Worm (Caenorhabditis elegans) whole organism, L2 larva: Measurements from ENCODE around the gene ugt-5.

Experiments used
- C34F6.9 ChIP-seq: fragments of 150-350 bp; optimal IDR thresholded peaks from 2 replicates; lab custom pipeline; 2014; ENCODE audit warnings: missing biosample characterization, missing genetic modification characterization
- R02D3.7 ChIP-seq: fragments of 150-350 bp; optimal IDR thresholded peaks from 2 replicates; lab custom pipeline; 2014; ENCODE audit warnings: missing biosample characterization, missing genetic modification characterization
- Y55F3AM.14 ChIP-seq: fragments of 200-800 bp; sonication (Bioruptor generic); optimal IDR thresholded peaks from 2 replicates; lab custom pipeline; 2018; ENCODE audit warnings: mild to moderate bottlenecking, missing genetic modification characterization, missing compliant biosample characterization
- ZK546.5 ChIP-seq: sonication (generic microtip); optimal IDR thresholded peaks from 2 replicates; lab custom pipeline; 2017; ENCODE audit warnings: missing biosample characterization, missing genetic modification characterization
- ama-1 ChIP-seq: fragments of 150-350 bp; optimal IDR thresholded peaks from 2 replicates; lab custom pipeline; 2018; ENCODE audit warnings: inconsistent platforms
- blmp-1 ChIP-seq: sonication (generic microtip); optimal IDR thresholded peaks from 2 replicates; lab custom pipeline; 2017; ENCODE audit warnings: missing genetic modification characterization, mild to moderate bottlenecking, missing compliant biosample characterization, antibody characterized with exemption, moderate library complexity; ENCODE audit not compliant: insufficient read depth
- ceh-16 ChIP-seq: fragments of 150-350 bp; optimal IDR thresholded peaks from 2 replicates; lab custom pipeline; 2014; ENCODE audit warnings: missing biosample characterization, missing genetic modification characterization
- dmd-4 ChIP-seq: sonication (generic microtip); optimal IDR thresholded peaks from 2 replicates; lab custom pipeline; 2017; ENCODE audit warnings: missing biosample characterization, missing genetic modification characterization
- egl-27 ChIP-seq: sonication (generic microtip); optimal IDR thresholded peaks from 3 replicates; lab custom pipeline; 2017; ENCODE audit warnings: missing biosample characterization, missing genetic modification reagents, missing genetic modification characterization
- elt-1 ChIP-seq: fragments of 150-350 bp; optimal IDR thresholded peaks from 2 replicates; lab custom pipeline; 2014; ENCODE audit warnings: missing biosample characterization, missing genetic modification characterization
- fos-1 ChIP-seq: fragments of 150-350 bp; optimal IDR thresholded peaks from 2 replicates; lab custom pipeline; 2014; ENCODE audit warnings: missing biosample characterization, missing genetic modification characterization
- gmeb-1 ChIP-seq: fragments of 150-350 bp; optimal IDR thresholded peaks from 2 replicates; lab custom pipeline; 2014; ENCODE audit warnings: missing biosample characterization, missing genetic modification characterization
- lin-11 ChIP-seq: fragments of 150-350 bp; sonication (generic microtip); optimal IDR thresholded peaks from 2 replicates; lab custom pipeline; 2014; ENCODE audit warnings: missing biosample characterization, missing genetic modification characterization, inconsistent platforms, mixed read lengths
- lin-13 ChIP-seq: fragments of 150-350 bp; optimal IDR thresholded peaks from 2 replicates; lab custom pipeline; 2014; ENCODE audit warnings: missing biosample characterization, missing genetic modification reagents, missing genetic modification characterization
- lin-39 ChIP-seq: fragments of 150-350 bp; optimal IDR thresholded peaks from 2 replicates; lab custom pipeline; 2014; ENCODE audit warnings: missing biosample characterization, missing genetic modification reagents, missing genetic modification characterization
- lsy-2 ChIP-seq, 2 experiments: fragments of 150-350 bp in 1 of 2; sonication (generic microtip) in 1 of 2; optimal IDR thresholded peaks; 2 replicates each; lab custom pipeline; 2014 to 2017; ENCODE audit warnings: missing biosample characterization in 2 of 2, missing genetic modification characterization in 2 of 2
- mab-5 ChIP-seq: fragments of 150-350 bp; optimal IDR thresholded peaks from 2 replicates; lab custom pipeline; 2014; ENCODE audit warnings: missing biosample characterization, missing genetic modification characterization
- mbf-1 ChIP-seq: sonication (generic microtip); optimal IDR thresholded peaks from 2 replicates; lab custom pipeline; 2017; ENCODE audit warnings: missing biosample characterization, missing genetic modification characterization
- nhr-11 ChIP-seq: fragments of 150-350 bp; optimal IDR thresholded peaks from 2 replicates; lab custom pipeline; 2014; ENCODE audit warnings: missing biosample characterization, missing genetic modification characterization
- nhr-12 ChIP-seq: fragments of 150-350 bp; optimal IDR thresholded peaks from 2 replicates; lab custom pipeline; 2014; ENCODE audit warnings: missing biosample characterization, missing genetic modification characterization
- nhr-129 ChIP-seq: fragments of 150-350 bp; optimal IDR thresholded peaks from 2 replicates; lab custom pipeline; 2014; ENCODE audit warnings: missing biosample characterization, missing genetic modification characterization
- nhr-21 ChIP-seq: fragments of 150-350 bp; optimal IDR thresholded peaks from 2 replicates; lab custom pipeline; 2014; ENCODE audit warnings: missing biosample characterization, missing genetic modification characterization
- nhr-237 ChIP-seq: fragments of 150-350 bp; optimal IDR thresholded peaks from 2 replicates; lab custom pipeline; 2014; ENCODE audit warnings: missing biosample characterization, missing genetic modification characterization
- nhr-6 ChIP-seq: fragments of 150-350 bp; optimal IDR thresholded peaks from 2 replicates; lab custom pipeline; 2014; ENCODE audit warnings: missing biosample characterization, missing genetic modification characterization
- nhr-77 ChIP-seq: fragments of 150-350 bp; optimal IDR thresholded peaks from 2 replicates; lab custom pipeline; 2014; ENCODE audit warnings: missing biosample characterization, missing genetic modification characterization
- sma-3 ChIP-seq: sonication (generic microtip); optimal IDR thresholded peaks from 2 replicates; lab custom pipeline; 2016; ENCODE audit warnings: missing genetic modification reagents, missing genetic modification characterization, missing compliant biosample characterization
- sma-9 ChIP-seq, 2 experiments: fragments of 150-350 bp in 1 of 2; sonication (generic microtip) in 1 of 2; optimal IDR thresholded peaks; 2 replicates each; lab custom pipeline; 2014 to 2016; ENCODE audit warnings: missing genetic modification characterization in 2 of 2, mild to moderate bottlenecking in 1 of 2, missing biosample characterization in 1 of 2, missing compliant biosample characterization in 1 of 2, missing genetic modification reagents in 1 of 2, moderate library complexity in 1 of 2
- snpc-4 ChIP-seq: fragments of 150-350 bp; optimal IDR thresholded peaks from 2 replicates; lab custom pipeline; 2014; ENCODE audit warnings: missing biosample characterization, missing genetic modification characterization
- unc-39 ChIP-seq: fragments of 150-350 bp; optimal IDR thresholded peaks from 2 replicates; lab custom pipeline; 2014; ENCODE audit warnings: missing biosample characterization, missing genetic modification characterization
- unc-55 ChIP-seq: fragments of 150-350 bp; sonication (generic microtip); optimal IDR thresholded peaks from 3 replicates; lab custom pipeline; 2014; ENCODE audit warnings: missing biosample characterization, missing genetic modification reagents, missing genetic modification characterization
- unc-62 ChIP-seq: fragments of 150-350 bp; optimal IDR thresholded peaks from 2 replicates; lab custom pipeline; 2014; ENCODE audit warnings: missing biosample characterization, missing genetic modification reagents, missing genetic modification characterization
- zag-1 ChIP-seq: fragments of 150-350 bp; optimal IDR thresholded peaks from 2 replicates; lab custom pipeline; 2014; ENCODE audit warnings: missing biosample characterization, missing genetic modification characterization
- ztf-1 ChIP-seq: fragments of 200-800 bp; sonication (Bioruptor generic); conservative IDR thresholded peaks from 2 replicates; pipeline ENCODE4 v1.3.6; 2022; ENCODE audit warnings: missing genetic modification characterization, missing compliant biosample characterization
- ztf-4 ChIP-seq: fragments of 150-350 bp; optimal IDR thresholded peaks from 2 replicates; lab custom pipeline; 2014; ENCODE audit warnings: missing biosample characterization, missing genetic modification characterization

Gene ugt-5

ce11 chrV:12814022-12814421 is 21.3 kb upstream of the ugt-5 start, which contains the start of gene ZC443.3:
TSS of gene ZC443.3 (minus strand) at chrV:12814122.
- TF ChIP-seq Y55F3AM.14 (no peak), nhr-12 (tag; lab: Kevin White, UChicago) (no peak), gmeb-1 (no peak), unc-62 (GFP tag; lab: Kevin White, UChicago) (no peak), C34F6.9 (tag; lab: Kevin White, UChicago) (no peak), unc-55 (GFP tag; lab: Kevin White, UChicago) (no peak), zag-1 (tag; lab: Kevin White, UChicago) (no peak), lsy-2 (tag; optimal IDR thresholded peaks at IDR 0.05; lab: Kevin White, UChicago) (no peak), nhr-129 (tag; lab: Kevin White, UChicago) (no peak), R02D3.7 (tag; lab: Kevin White, UChicago) (no peak), snpc-4 (tag; lab: Kevin White, UChicago) (no peak), unc-39 (tag; lab: Kevin White, UChicago) (no peak), nhr-11 (no peak), nhr-77 (tag; lab: Kevin White, UChicago) (no peak), mab-5 (tag; lab: Kevin White, UChicago) (no peak), mbf-1 (no peak), sma-3 (GFP tag; lab: Kevin White, UChicago) (no peak)

- TF ChIP-seq lin-39 (tag; lab: Kevin White, UChicago): no peak
- TF ChIP-seq nhr-129 (tag; lab: Kevin White, UChicago): no peak
- no peak for TF ChIP-seq nhr-237 (tag; lab: Kevin White, UChicago)
- TF ChIP-seq mbf-1: no peak
- peak; percentile 15 for TF ChIP-seq ama-1 (lab: Kevin White, UChicago)
- TF ChIP-seq egl-27 (tag; lab: Kevin White, UChicago): no peak
- TF ChIP-seq ZK546.5 (tag; lab: Kevin White, UChicago): no peak
- peak in 1 of 2 experiments; percentile 5 for TF ChIP-seq lsy-2 (tag; optimal IDR thresholded peaks at IDR 0.05; lab: Kevin White, UChicago)
- no peak for TF ChIP-seq unc-62 (GFP tag; lab: Kevin White, UChicago)
- no peak for TF ChIP-seq dmd-4 (tag; lab: Kevin White, UChicago)
- TF ChIP-seq fos-1 (tag; lab: Kevin White, UChicago): no peak
- TF ChIP-seq ztf-1 (GFP tag; lab: Robert Waterston, UW): no peak
- no peak for TF ChIP-seq lin-11 (tag; lab: Kevin White, UChicago)
- TF ChIP-seq ztf-4 (tag; lab: Kevin White, UChicago): no peak
- TF ChIP-seq R02D3.7 (tag; lab: Kevin White, UChicago): no peak
- TF ChIP-seq nhr-21 (tag; lab: Kevin White, UChicago): no peak
- TF ChIP-seq, all 48 proteins: peak for 2
These were observed 19.0 kb upstream of the ugt-5 start for ce11 chrV:12811810-12812209.

ce11 chrV:12811126-12811525 is 18.4 kb upstream of the ugt-5 start, which contains the start of gene ZC443.2:
TSS of gene ZC443.2 (minus strand) at chrV:12811192.
- TF ChIP-seq nhr-129 (tag; lab: Kevin White, UChicago): no peak
- TF ChIP-seq lin-13: no peak
- TF ChIP-seq nhr-6 (tag; lab: Kevin White, UChicago): no peak
- TF ChIP-seq snpc-4 (tag; lab: Kevin White, UChicago): no peak
- TF ChIP-seq mbf-1: no peak
- TF ChIP-seq nhr-237 (tag; lab: Kevin White, UChicago): no peak
- TF ChIP-seq unc-55 (GFP tag; lab: Kevin White, UChicago): peak; percentile 64
- TF ChIP-seq ceh-16 (tag; lab: Kevin White, UChicago): no peak
- TF ChIP-seq elt-1 (tag; lab: Kevin White, UChicago): no peak

ce11 chrV:12809876-12810275 is 17.1 kb upstream of the ugt-5 start, which contains the start of gene ZC443.1:
TSS of gene ZC443.1 (minus strand) at chrV:12810080.
- no peak for TF ChIP-seq sma-9 (GFP tag; optimal IDR thresholded peaks at IDR 0.05; lab: Kevin White, UChicago)
- TF ChIP-seq sma-9 (tag; optimal IDR thresholded peaks at IDR 0.05; lab: Kevin White, UChicago): no peak
- TF ChIP-seq blmp-1 (tag; lab: Kevin White, UChicago): no peak
- TF ChIP-seq unc-62 (GFP tag; lab: Kevin White, UChicago): no peak
- no peak for TF ChIP-seq nhr-21 (tag; lab: Kevin White, UChicago)
- no peak for TF ChIP-seq mab-5 (tag; lab: Kevin White, UChicago)
- no peak for TF ChIP-seq ztf-1 (GFP tag; lab: Robert Waterston, UW)
